Worm (Caenorhabditis elegans): ENCODE data around the gene srd-33.

- TF ChIP-seq ceh-44 (GFP tag; IDR thresholded peaks at IDR 0.05) (no peak), unc-62 (GFP tag; optimal IDR thresholded peaks at IDR 0.05 in 1 of 2) (no peak), unc-62 (tag; optimal IDR thresholded peaks at IDR 0.05) (no peak), lin-1 (GFP tag; IDR thresholded peaks at IDR 0.05) (no peak), daf-12 (tag; optimal IDR thresholded peaks at IDR 0.05) (no peak), nhr-237 (tag; optimal IDR thresholded peaks at IDR 0.05) (no peak), jun-1 (tag; optimal IDR thresholded peaks at IDR 0.05) (no peak), unc-130 (GFP tag; optimal IDR thresholded peaks at IDR 0.05) (no peak), pqm-1 (tag; optimal IDR thresholded peaks at IDR 0.05) (no peak), ztf-7 (tag; optimal IDR thresholded peaks at IDR 0.05) (no peak), nhr-77 (tag; optimal IDR thresholded peaks at IDR 0.05) (no peak), ceh-32 (tag; optimal IDR thresholded peaks at IDR 0.05; ENCODE audit: poor library complexity) (no peak), egl-27 (tag; optimal IDR thresholded peaks at IDR 0.05) (no peak), nhr-25 (tag; optimal IDR thresholded peaks at IDR 0.05; ENCODE audit: borderline replicate concordance, insufficient read depth) (no peak), skn-1 (tag; optimal IDR thresholded peaks at IDR 0.05) (no peak)
Measured at ce11 chrV:4839913-4840312, 32.2 kb upstream of the srd-33 start, which contains the start of gene nas-9.

All from whole organism, L4 larva.